Fruit fly (Drosophila melanogaster) whole organism, embryonic: ENCODE measurements around the gene Nup358.
A peak's percentile ranks its signal among the peaks of the same experiment; 100 is the strongest.

ENCODE experiments used
- Adf1 ChIP-seq: fragments of 200-800 bp; sonication (Bioruptor generic); IDR thresholded peaks from 2 replicates; pipeline ENCODE4 v1.3.6; 2022; ENCODE audit warnings: missing biosample characterization, missing genetic modification characterization
- Aef1 ChIP-seq: fragments of 200-800 bp; sonication (Bioruptor generic); IDR thresholded peaks from 3 replicates; pipeline ENCODE4 v1.3.6; 2022; ENCODE audit warnings: missing biosample characterization, missing genetic modification characterization
- Asciz ChIP-seq: fragments of 200-800 bp; sonication (Bioruptor generic); optimal IDR thresholded peaks from 2 replicates; lab custom pipeline; 2017; ENCODE audit warnings: missing biosample characterization, mild to moderate bottlenecking, missing genetic modification characterization, missing genetic modification reagents
- Bteb2 ChIP-seq: fragments of 200-800 bp; sonication (Bioruptor generic); optimal IDR thresholded peaks from 2 replicates; lab custom pipeline; 2016; ENCODE audit warnings: missing biosample characterization, missing genetic modification characterization
- CG11456 ChIP-seq: fragments of 200-800 bp; sonication (Bioruptor generic); IDR thresholded peaks from 3 replicates; pipeline ENCODE4 v1.3.6; 2022; ENCODE audit warnings: missing biosample characterization, missing genetic modification characterization
- CG13894 ChIP-seq: fragments of 200-800 bp; sonication (Bioruptor generic); optimal IDR thresholded peaks from 3 replicates; lab custom pipeline; 2018; ENCODE audit warnings: missing biosample characterization, mild to moderate bottlenecking, missing genetic modification characterization, moderate library complexity
- CG14014 ChIP-seq: fragments of 200-800 bp; sonication (Bioruptor generic); IDR thresholded peaks from 2 replicates; pipeline ENCODE4 v1.3.6; 2022; ENCODE audit warnings: missing biosample characterization, missing genetic modification characterization
- CG14050 ChIP-seq: fragments of 200-800 bp; sonication (Bioruptor generic); IDR thresholded peaks from 3 replicates; pipeline ENCODE4 v1.3.6; 2022; ENCODE audit warnings: missing biosample characterization, missing genetic modification characterization
- CG14441 ChIP-seq: fragments of 200-800 bp; sonication (Bioruptor generic); IDR thresholded peaks from 2 replicates; pipeline ENCODE4 v1.3.6; 2022; ENCODE audit warnings: missing biosample characterization, missing genetic modification characterization
- CG16815 ChIP-seq: fragments of 200-800 bp; sonication (Bioruptor generic); optimal IDR thresholded peaks from 3 replicates; lab custom pipeline; 2017; ENCODE audit warnings: missing biosample characterization, mild to moderate bottlenecking, missing genetic modification characterization
- CG2129 ChIP-seq: fragments of 200-800 bp; sonication (Bioruptor generic); IDR thresholded peaks from 2 replicates; pipeline ENCODE4 v1.3.6; 2022; ENCODE audit warnings: missing biosample characterization, missing genetic modification characterization; ENCODE audit not compliant: partially characterized antibody
- CG32767 ChIP-seq: fragments of 200-800 bp; sonication (Bioruptor generic); IDR thresholded peaks from 2 replicates; pipeline ENCODE4 v1.3.6; 2022; ENCODE audit warnings: missing biosample characterization, missing genetic modification characterization
- CG5180 ChIP-seq: fragments of 200-800 bp; sonication (Bioruptor generic); optimal IDR thresholded peaks from 3 replicates; lab custom pipeline; 2017; ENCODE audit warnings: missing biosample characterization, missing genetic modification characterization, mild to moderate bottlenecking, moderate library complexity, missing genetic modification reagents
- CG6689 ChIP-seq: fragments of 200-800 bp; sonication (Bioruptor generic); IDR thresholded peaks from 2 replicates; pipeline ENCODE4 v1.3.6; 2022; ENCODE audit warnings: missing biosample characterization, missing genetic modification characterization
- CG7357 ChIP-seq: fragments of 200-800 bp; sonication (Bioruptor generic); IDR thresholded peaks from 3 replicates; pipeline ENCODE4 v1.3.6; 2022; ENCODE audit warnings: missing biosample characterization, missing genetic modification characterization
- CG7745 ChIP-seq: fragments of 200-800 bp; sonication (Bioruptor generic); optimal IDR thresholded peaks from 2 replicates; lab custom pipeline; 2018; ENCODE audit warnings: missing biosample characterization, mild to moderate bottlenecking, missing genetic modification characterization, moderate library complexity
- CG8478 ChIP-seq: fragments of >200 bp; optimal IDR thresholded peaks from 2 replicates; lab custom pipeline; 2018
- CG8944 ChIP-seq: fragments of 200-800 bp; sonication (Bioruptor generic); optimal IDR thresholded peaks from 3 replicates; lab custom pipeline; 2016; ENCODE audit warnings: missing biosample characterization, missing genetic modification characterization
- CHES-1-like ChIP-seq: fragments of 200-800 bp; sonication (Bioruptor generic); optimal IDR thresholded peaks from 2 replicates; lab custom pipeline; 2016; ENCODE audit warnings: missing biosample characterization, missing genetic modification characterization
- Dfd ChIP-seq, 2 experiments: fragments of >200 bp; optimal IDR thresholded peaks; 2 replicates each; lab custom pipeline; 2017; ENCODE audit warnings: missing biosample characterization in 2 of 2, missing genetic modification characterization in 2 of 2
- Doc2 ChIP-seq: fragments of 200-800 bp; sonication (Bioruptor generic); IDR thresholded peaks from 2 replicates; pipeline ENCODE4 v1.3.6; 2022; ENCODE audit warnings: missing biosample characterization, missing genetic modification characterization
- HLHmδ ChIP-seq: fragments of 200-800 bp; sonication (Bioruptor generic); optimal IDR thresholded peaks from 2 replicates; lab custom pipeline; 2018; ENCODE audit warnings: missing biosample characterization, mild to moderate bottlenecking, missing genetic modification characterization, moderate library complexity
- Hr3 ChIP-seq: fragments of 200-800 bp; sonication (Bioruptor generic); optimal IDR thresholded peaks from 3 replicates; lab custom pipeline; 2016; ENCODE audit warnings: missing biosample characterization, missing genetic modification characterization
- Hsf ChIP-seq: fragments of 200-800 bp; sonication (Bioruptor generic); optimal IDR thresholded peaks from 3 replicates; lab custom pipeline; 2016; ENCODE audit warnings: missing biosample characterization, missing genetic modification characterization
- Jarid2 ChIP-seq: fragments of 200-800 bp; sonication (Bioruptor generic); optimal IDR thresholded peaks from 3 replicates; lab custom pipeline; 2017; ENCODE audit warnings: mild to moderate bottlenecking, missing biosample characterization, missing genetic modification reagents, missing genetic modification characterization
- Med ChIP-seq: fragments of 200-800 bp; sonication (Bioruptor generic); peaks from one replicate; lab custom pipeline; 2016; ENCODE audit warnings: missing biosample characterization, missing genetic modification characterization, mild to moderate bottlenecking, inconsistent platforms, moderate library complexity
- Usf ChIP-seq: fragments of 200-800 bp; sonication (Bioruptor generic); optimal IDR thresholded peaks from 2 replicates; lab custom pipeline; 2017; ENCODE audit warnings: missing genotype, missing biosample characterization, missing genetic modification characterization
- Xrp1 ChIP-seq: fragments of 200-800 bp; sonication (Bioruptor generic); IDR thresholded peaks from 2 replicates; pipeline ENCODE4 v1.3.6; 2022; ENCODE audit warnings: missing biosample characterization, missing genetic modification characterization
- amos ChIP-seq: fragments of 200-800 bp; sonication (Bioruptor generic); IDR thresholded peaks from 2 replicates; pipeline ENCODE4 v1.3.6; 2022; ENCODE audit warnings: missing biosample characterization, missing genetic modification characterization; ENCODE audit not compliant: partially characterized antibody
- cas ChIP-seq: fragments of 200-800 bp; sonication (Bioruptor generic); IDR thresholded peaks from 2 replicates; pipeline ENCODE4 v1.3.6; 2022; ENCODE audit warnings: missing biosample characterization, missing genetic modification characterization
- caup ChIP-seq: fragments of 200-800 bp; sonication (Bioruptor generic); optimal IDR thresholded peaks from 3 replicates; lab custom pipeline; 2017; ENCODE audit warnings: missing biosample characterization, mild to moderate bottlenecking, missing genetic modification characterization, moderate library complexity; ENCODE audit not compliant: severe bottlenecking
- cg ChIP-seq: fragments of 200-800 bp; sonication (Bioruptor generic); optimal IDR thresholded peaks from 3 replicates; lab custom pipeline; 2019; ENCODE audit warnings: missing biosample characterization, mild to moderate bottlenecking, missing genetic modification characterization, moderate library complexity
- danr ChIP-seq: fragments of 200-800 bp; sonication (Bioruptor generic); IDR thresholded peaks from 2 replicates; pipeline ENCODE4 v1.3.6; 2022; ENCODE audit warnings: missing biosample characterization, missing genetic modification characterization
- dm ChIP-seq: fragments of 200-800 bp; sonication (Bioruptor generic); optimal IDR thresholded peaks from 3 replicates; lab custom pipeline; 2016; ENCODE audit warnings: missing biosample characterization, missing genetic modification characterization
- dmrt99B ChIP-seq: fragments of 200-800 bp; sonication (Bioruptor generic); optimal IDR thresholded peaks from 2 replicates; lab custom pipeline; 2018; ENCODE audit warnings: missing biosample characterization, mild to moderate bottlenecking, missing genetic modification characterization, moderate library complexity
- ems ChIP-seq: fragments of 200-800 bp; sonication (Bioruptor generic); optimal IDR thresholded peaks from 3 replicates; lab custom pipeline; 2016; ENCODE audit warnings: missing biosample characterization, missing genetic modification characterization
- gro ChIP-seq: fragments of 200-800 bp; sonication (Bioruptor generic); optimal IDR thresholded peaks from 2 replicates; lab custom pipeline; 2016; ENCODE audit warnings: missing biosample characterization, missing genetic modification characterization
- hbn ChIP-seq: fragments of 200-800 bp; sonication (Bioruptor generic); IDR thresholded peaks from 2 replicates; pipeline ENCODE4 v1.3.6; 2022; ENCODE audit warnings: missing biosample characterization, missing genetic modification characterization; ENCODE audit not compliant: partially characterized antibody
- lab ChIP-seq: fragments of 200-800 bp; sonication (Bioruptor generic); optimal IDR thresholded peaks from 3 replicates; lab custom pipeline; 2017; ENCODE audit warnings: missing biosample characterization, missing genetic modification characterization, mild to moderate bottlenecking, moderate library complexity, missing genetic modification reagents
- lov ChIP-seq, 2 experiments: fragments of 200-800 bp in 1 of 2; fragments of >200 bp in 1 of 2; sonication (Bioruptor generic) in 1 of 2; IDR thresholded peaks in 1 of 2; optimal IDR thresholded peaks in 1 of 2; 2 replicates in 1 of 2; 3 replicates in 1 of 2; pipeline versions ENCODE4 v1.3.6 to Lab custom; 2017 to 2022; ENCODE audit warnings: missing biosample characterization in 1 of 2, missing genetic modification characterization in 1 of 2
- nom ChIP-seq: fragments of 200-800 bp; sonication (Bioruptor generic); optimal IDR thresholded peaks from 2 replicates; lab custom pipeline; 2017; ENCODE audit warnings: missing biosample characterization, missing genetic modification characterization, mild to moderate bottlenecking, moderate library complexity, missing genetic modification reagents
- sc ChIP-seq, 3 experiments: fragments of >200 bp in 2 of 3; fragments of 200-800 bp in 1 of 3; sonication (Bioruptor generic) in 1 of 3; optimal IDR thresholded peaks; 2 replicates in 2 of 3; 3 replicates in 1 of 3; lab custom pipeline; 2017; ENCODE audit warnings: mild to moderate bottlenecking in 1 of 3, missing biosample characterization in 1 of 3, missing genetic modification characterization in 1 of 3, missing genetic modification reagents in 1 of 3
- so ChIP-seq: fragments of 200-800 bp; sonication (Bioruptor generic); IDR thresholded peaks from 3 replicates; pipeline ENCODE4 v1.3.6; 2022; ENCODE audit warnings: missing biosample characterization, missing genetic modification characterization
- stc ChIP-seq: fragments of 200-800 bp; sonication (Bioruptor generic); IDR thresholded peaks from 2 replicates; pipeline ENCODE4 v1.3.6; 2022; ENCODE audit warnings: missing biosample characterization, missing genetic modification characterization
- sug ChIP-seq: fragments of 200-800 bp; optimal IDR thresholded peaks from 2 replicates; lab custom pipeline; 2019; ENCODE audit warnings: missing biosample characterization, mild to moderate bottlenecking, missing genetic modification characterization, moderate library complexity
- tap ChIP-seq: fragments of 200-800 bp; optimal IDR thresholded peaks from 3 replicates; lab custom pipeline; 2019; ENCODE audit warnings: missing biosample characterization, mild to moderate bottlenecking, missing genetic modification characterization, moderate library complexity
- ttk ChIP-seq: fragments of 200-800 bp; sonication (Bioruptor generic); IDR thresholded peaks from 2 replicates; pipeline ENCODE4 v2.1.2; 2022; ENCODE audit warnings: missing biosample characterization, missing genetic modification characterization
- unc-4 ChIP-seq: fragments of 200-800 bp; sonication (Bioruptor generic); IDR thresholded peaks from 2 replicates; pipeline ENCODE4 v1.3.6; 2022; ENCODE audit warnings: missing biosample characterization, missing genetic modification characterization; ENCODE audit not compliant: partially characterized antibody
- usp ChIP-seq: fragments of >200 bp; optimal IDR thresholded peaks from 2 replicates; lab custom pipeline; 2017; ENCODE audit warnings: missing biosample characterization, missing genetic modification characterization
- z ChIP-seq: fragments of 200-800 bp; sonication (Bioruptor generic); IDR thresholded peaks from 3 replicates; pipeline ENCODE4 v1.3.6; 2022; ENCODE audit warnings: missing biosample characterization, missing genetic modification characterization

Nup358 gene

DNA sequence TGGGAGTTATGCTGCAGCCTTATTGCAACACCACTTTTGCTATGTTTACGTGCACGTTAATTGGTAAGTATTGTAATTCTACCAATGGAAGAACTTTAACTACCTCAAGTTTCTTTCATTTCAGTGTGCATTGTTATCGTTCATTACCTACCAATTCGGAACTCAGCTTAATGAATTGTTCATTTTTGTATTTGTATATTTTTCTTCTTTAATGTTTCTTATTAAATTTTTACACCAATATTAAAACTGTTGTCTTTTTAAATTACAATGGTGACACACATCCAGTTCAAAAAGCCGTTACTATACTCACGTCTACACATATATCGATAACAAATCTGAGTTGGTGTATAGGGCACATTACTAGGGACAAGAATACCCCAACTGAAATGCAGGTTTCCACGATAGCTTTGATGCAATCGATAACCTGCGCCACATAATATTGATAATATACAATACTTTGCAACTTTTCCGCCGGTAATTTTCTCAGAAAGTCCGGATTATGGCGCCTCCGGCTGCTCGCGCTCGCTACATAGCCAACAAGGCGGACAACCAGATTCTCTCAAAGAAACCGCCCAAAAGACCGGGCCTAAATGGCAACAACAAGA, 27.8 kb upstream of the Nup358 start, which contains the start of gene Alg9 (continued):
- no peak for TF ChIP-seq Asciz (GFP tag; lab: Kevin White, UChicago)
- TF ChIP-seq z (GFP tag; lab: Robert Waterston, UW) = no peak
- no peak for TF ChIP-seq Aef1 (GFP tag; lab: Robert Waterston, UW)
- peak; percentile 17 for TF ChIP-seq dm (GFP tag; lab: Kevin White, UChicago)
- no peak for TF ChIP-seq sug (tag; lab: Kevin White, UChicago)
- TF ChIP-seq CG7357 (GFP tag; lab: Robert Waterston, UW) = peak; percentile 84
- no peak for TF ChIP-seq stc (GFP tag; lab: Robert Waterston, UW)
- no peak for TF ChIP-seq CG6689 (GFP tag; lab: Robert Waterston, UW)
- TF ChIP-seq CG5180 (GFP tag; lab: Kevin White, UChicago) = no peak
- no peak for TF ChIP-seq usp (GFP tag; lab: Kevin White, UChicago)
- TF ChIP-seq cg (GFP tag; lab: Kevin White, UChicago) = no peak
- TF ChIP-seq CG2129 (GFP tag; lab: Robert Waterston, UW) = peak; percentile 69
- no peak for TF ChIP-seq Bteb2
- no peak for TF ChIP-seq dmrt99B (tag; lab: Kevin White, UChicago)
- TF ChIP-seq hbn (GFP tag; lab: Robert Waterston, UW) = peak; percentile 86
- no peak for TF ChIP-seq CG14441 (GFP tag; lab: Robert Waterston, UW)
- TF ChIP-seq CG8944 (GFP tag; lab: Kevin White, UChicago) = no peak
- TF ChIP-seq Med = peak; percentile 88
- TF ChIP-seq gro (GFP tag; lab: Kevin White, UChicago) = no peak
- TF ChIP-seq ttk (GFP tag; lab: Robert Waterston, UW) = no peak
- no peak for TF ChIP-seq CG16815 (GFP tag; lab: Kevin White, UChicago)
- no peak for TF ChIP-seq CHES-1-like (GFP tag; lab: Kevin White, UChicago)
- peak; percentile 89 for TF ChIP-seq amos (GFP tag; lab: Robert Waterston, UW)
- TF ChIP-seq Hsf = no peak
- no peak for TF ChIP-seq tap (tag; lab: Kevin White, UChicago)
- no peak for TF ChIP-seq CG11456 (GFP tag; lab: Robert Waterston, UW)
- TF ChIP-seq CG8478 (lab: Kevin White, UChicago) = no peak
- no peak for TF ChIP-seq caup (GFP tag; lab: Kevin White, UChicago)
- no peak for TF ChIP-seq lab
- no peak for TF ChIP-seq CG7745 (tag; lab: Kevin White, UChicago)
- no peak for TF ChIP-seq Jarid2
- TF ChIP-seq Hr3 (GFP tag; lab: Kevin White, UChicago) = peak; percentile 64
- peak; percentile 16 for TF ChIP-seq ems
- TF ChIP-seq Adf1 (GFP tag; lab: Robert Waterston, UW) = peak; percentile 11; the same call in 1 of the 2 replicates
- TF ChIP-seq unc-4 (GFP tag; lab: Robert Waterston, UW) = peak; percentile 89
- TF ChIP-seq CG32767 (GFP tag; lab: Robert Waterston, UW) = no peak
- no peak for TF ChIP-seq cas
- no peak for TF ChIP-seq HLHmδ (GFP tag; lab: Kevin White, UChicago)
- no peak for TF ChIP-seq Xrp1 (GFP tag; lab: Robert Waterston, UW)
- TF ChIP-seq CG13894 (tag; lab: Kevin White, UChicago) = no peak
- TF ChIP-seq Dfd (GFP tag; optimal IDR thresholded peaks at IDR 0.05; lab: Kevin White, UChicago) = peak in 1 of 2 experiments; percentile 30
- TF ChIP-seq lov (optimal IDR thresholded peaks at IDR 0.05; lab: Kevin White, UChicago) = no peak
- no peak for TF ChIP-seq lov (GFP tag; IDR thresholded peaks at IDR 0.05; lab: Robert Waterston, UW)
- no peak for TF ChIP-seq sc (optimal IDR thresholded peaks at IDR 0.05; lab: Kevin White, UChicago)
- no peak for TF ChIP-seq sc (GFP tag; optimal IDR thresholded peaks at IDR 0.05; lab: Kevin White, UChicago)
- no peak for TF ChIP-seq Usf
- TF ChIP-seq CG14014 = no peak
- no peak for TF ChIP-seq so (GFP tag; lab: Robert Waterston, UW)
- no peak for TF ChIP-seq danr (GFP tag; lab: Robert Waterston, UW)
- TF ChIP-seq CG14050 (GFP tag; lab: Robert Waterston, UW) = no peak
- TF ChIP-seq nom = no peak
- TF ChIP-seq Doc2 (GFP tag; lab: Robert Waterston, UW) = no peak
